Worm (Caenorhabditis elegans): ENCODE measurements around the gene C17C3.24.
A peak's percentile ranks its signal among the peaks of the same experiment; 100 is the strongest.

The C17C3.24 gene

ce11 chrII:5579236-5579635, 37.7 kb upstream of the C17C3.24 start:
- TF ChIP-seq ceh-24 (tag; optimal IDR thresholded peaks at IDR 0.05) (no peak), pros-1 (tag; optimal IDR thresholded peaks at IDR 0.05) (no peak), sox-4 (tag; optimal IDR thresholded peaks at IDR 0.05) (no peak), ceh-19 (GFP tag; optimal IDR thresholded peaks at IDR 0.05) (no peak), C38D4.7 (GFP tag; optimal IDR thresholded peaks at IDR 0.05) (no peak), zip-5 (tag; optimal IDR thresholded peaks at IDR 0.05) (no peak), pha-4 (tag; optimal IDR thresholded peaks at IDR 0.05) (no peak), fax-1 (tag; optimal IDR thresholded peaks at IDR 0.05) (no peak), pag-3 (tag; optimal IDR thresholded peaks at IDR 0.05; ENCODE audit: borderline replicate concordance) (no peak), ztf-16 (tag; optimal IDR thresholded peaks at IDR 0.05) (no peak), odd-2 (tag; optimal IDR thresholded peaks at IDR 0.05) (no peak), pax-1 (tag; optimal IDR thresholded peaks at IDR 0.05) (no peak), ceh-2 (tag; optimal IDR thresholded peaks at IDR 0.05) (no peak), K09A11.1 (tag; optimal IDR thresholded peaks at IDR 0.05; ENCODE audit: insufficient read depth) (no peak), rnt-1 (tag; optimal IDR thresholded peaks at IDR 0.05) (no peak), unc-3 (GFP tag; conservative IDR thresholded peaks at IDR 0.05) (no peak), unc-3 (tag; optimal IDR thresholded peaks at IDR 0.05) (no peak), che-1 (tag; optimal IDR thresholded peaks at IDR 0.05) (no peak)

ce11 chrII:5578714-5579113, 37.1 kb upstream of the C17C3.24 start:
- TF ChIP-seq pha-4 (tag; optimal IDR thresholded peaks at IDR 0.05), result no peak
- TF ChIP-seq ceh-2 (tag; optimal IDR thresholded peaks at IDR 0.05), result no peak
- TF ChIP-seq ceh-30 (tag; optimal IDR thresholded peaks at IDR 0.05), result no peak

ce11 chrII:5578035-5578434, 36.5 kb upstream of the C17C3.24 start, which contains the start of gene T25E4.1:
T25E4.1 (plus strand) TSS chrII:5578335.
- TF ChIP-seq Y22D7AL.16 (tag; optimal IDR thresholded peaks at IDR 0.05) (no peak), syd-9 (tag; optimal IDR thresholded peaks at IDR 0.05) (no peak), unc-86 (tag; optimal IDR thresholded peaks at IDR 0.05) (no peak), lim-6 (tag; optimal IDR thresholded peaks at IDR 0.05) (no peak), ceh-48 (tag; optimal IDR thresholded peaks at IDR 0.05) (no peak), nfya-1 (tag; optimal IDR thresholded peaks at IDR 0.05) (no peak), ets-4 (tag; optimal IDR thresholded peaks at IDR 0.05) (no peak), ceh-14 (tag; optimal IDR thresholded peaks at IDR 0.05) (no peak), ceh-9 (tag; optimal IDR thresholded peaks at IDR 0.05) (no peak), ceh-45 (GFP tag; IDR thresholded peaks at IDR 0.05) (no peak), gmeb-2 (tag; optimal IDR thresholded peaks at IDR 0.05) (no peak)

ce11 chrII:5577060-5577459, 35.5 kb upstream of the C17C3.24 start:
- TF ChIP-seq npax-4 (tag; optimal IDR thresholded peaks at IDR 0.05) (no peak), pros-1 (tag; optimal IDR thresholded peaks at IDR 0.05) (no peak), ceh-14 (tag; optimal IDR thresholded peaks at IDR 0.05) (no peak), lin-11 (tag; optimal IDR thresholded peaks at IDR 0.05) (peak; percentile 32), ceh-22 (tag; optimal IDR thresholded peaks at IDR 0.05) (no peak), pag-3 (tag; optimal IDR thresholded peaks at IDR 0.05; ENCODE audit: borderline replicate concordance) (no peak), ceh-19 (GFP tag; optimal IDR thresholded peaks at IDR 0.05) (peak; percentile 17), nhr-11 (tag; optimal IDR thresholded peaks at IDR 0.05) (no peak), sdc-2 (tag; optimal IDR thresholded peaks at IDR 0.05) (no peak), tbx-2 (tag; optimal IDR thresholded peaks at IDR 0.05) (peak; percentile 25), fax-1 (tag; optimal IDR thresholded peaks at IDR 0.05) (no peak), ceh-24 (tag; optimal IDR thresholded peaks at IDR 0.05) (no peak), unc-86 (tag; optimal IDR thresholded peaks at IDR 0.05) (no peak), ceh-45 (GFP tag; IDR thresholded peaks at IDR 0.05) (no peak), ahr-1 (tag; optimal IDR thresholded peaks at IDR 0.05) (no peak), pha-2 (tag; optimal IDR thresholded peaks at IDR 0.05) (peak; percentile 42), ceh-6 (GFP tag; optimal IDR thresholded peaks at IDR 0.05) (peak; percentile 55), unc-3 (GFP tag; conservative IDR thresholded peaks at IDR 0.05) (no peak), unc-3 (tag; optimal IDR thresholded peaks at IDR 0.05) (no peak), fkh-6 (tag; optimal IDR thresholded peaks at IDR 0.05) (peak; percentile 27), C38D4.7 (GFP tag; optimal IDR thresholded peaks at IDR 0.05) (peak; percentile 39), nhr-232 (tag; optimal IDR thresholded peaks at IDR 0.05) (peak; percentile 47), elt-2 (tag; optimal IDR thresholded peaks at IDR 0.05) (peak; percentile 86), ets-4 (tag; optimal IDR thresholded peaks at IDR 0.05) (no peak), ama-1 (optimal IDR thresholded peaks at IDR 0.05) (no peak), Y22D7AL.16 (tag; optimal IDR thresholded peaks at IDR 0.05) (peak; percentile 41), ceh-34 (tag; optimal IDR thresholded peaks at IDR 0.05) (peak; percentile 21), hlh-6 (tag; optimal IDR thresholded peaks at IDR 0.05) (peak; percentile 37), C08G9.2 (tag; optimal IDR thresholded peaks at IDR 0.05) (no peak), nfya-1 (tag; optimal IDR thresholded peaks at IDR 0.05) (peak; percentile 9), lim-6 (tag; optimal IDR thresholded peaks at IDR 0.05) (no peak), dmd-4 (tag; optimal IDR thresholded peaks at IDR 0.05; ENCODE audit: borderline replicate concordance) (no peak)

Measured in whole organism, late embryonic.